Fruit fly (Drosophila melanogaster) S2 (cell line): ENCODE data around the gene Cyp309a1.

Experiments
- CG8478 ChIP-seq: fragments of >200 bp; optimal IDR thresholded peaks from 2 replicates; lab custom pipeline; 2018
- CTCF ChIP-seq, 2 experiments: fragments of >200 bp; optimal IDR thresholded peaks; 2 replicates each; lab custom pipeline; 2018

Cyp309a1 gene

dm6 chr2L:2517937-2518336, 46.7 kb downstream of the Cyp309a1 start, which contains the start of gene CG3528:
CG3528 (minus strand) TSS chr2L:2518037.
- TF ChIP-seq CG8478 (no peak), CTCF (optimal IDR thresholded peaks at IDR 0.05; lab: Kevin White, UChicago) (no peak)
